Fruit fly (Drosophila melanogaster): Measurements from ENCODE around the gene stx.

The stx gene

dm6 chrX:10744773-10745589, at the start of gene stx (continued):
- no peak for TF ChIP-seq abd-A (tag; optimal IDR thresholded peaks at IDR 0.05)
- TF ChIP-seq CG10959 (GFP tag; IDR thresholded peaks at IDR 0.05) = no peak
- TF ChIP-seq CG10267 (tag; optimal IDR thresholded peaks at IDR 0.05) = peak; percentile 63
- peak; percentile 27 for TF ChIP-seq mirr (GFP tag; optimal IDR thresholded peaks at IDR 0.05)
- no peak for TF ChIP-seq CG3163 (GFP tag; optimal IDR thresholded peaks at IDR 0.05)
- TF ChIP-seq grau (tag; optimal IDR thresholded peaks at IDR 0.05) = peak; percentile 2
- peak; percentile 89 for TF ChIP-seq Sry-δ (GFP tag; optimal IDR thresholded peaks at IDR 0.05)
- peak; percentile 27 for TF ChIP-seq CG2678 (tag; optimal IDR thresholded peaks at IDR 0.05)
- no peak for TF ChIP-seq dpn (GFP tag; optimal IDR thresholded peaks at IDR 0.05)
- no peak for TF ChIP-seq btn (GFP tag; optimal IDR thresholded peaks at IDR 0.05)
- TF ChIP-seq CG6689 (GFP tag; IDR thresholded peaks at IDR 0.05) = 0 out of 2 replicates have a peak, but pooled peaks have one; percentile 28
- peak; percentile 99 for TF ChIP-seq Dll (GFP tag; IDR thresholded peaks at IDR 0.05; ENCODE audit: partially characterized antibody)
- no peak for TF ChIP-seq CG6813 (GFP tag; optimal IDR thresholded peaks at IDR 0.05)
- TF ChIP-seq CG31365 (tag; optimal IDR thresholded peaks at IDR 0.05) = peak; percentile 10
- TF ChIP-seq jigr1 (GFP tag; IDR thresholded peaks at IDR 0.05) = no peak
- no peak for TF ChIP-seq Mad (GFP tag; optimal IDR thresholded peaks at IDR 0.05)
- TF ChIP-seq otp (GFP tag; IDR thresholded peaks at IDR 0.05) = peak; percentile 48; the same call in 1 of the 3 replicates
- TF ChIP-seq tna (GFP tag; IDR thresholded peaks at IDR 0.05; ENCODE audit: partially characterized antibody) = peak; percentile 87
- 0 out of 2 replicates have a peak, but pooled peaks have one; percentile 30 for TF ChIP-seq CG10321 (GFP tag; IDR thresholded peaks at IDR 0.05)
- peak; percentile 82 for TF ChIP-seq chm (GFP tag; IDR thresholded peaks at IDR 0.05)
- no peak for TF ChIP-seq nau (GFP tag; optimal IDR thresholded peaks at IDR 0.05)
- peak; percentile 85 for TF ChIP-seq MESR4 (GFP tag; optimal IDR thresholded peaks at IDR 0.05)
- peak; percentile 97 for TF ChIP-seq Bgb (GFP tag; IDR thresholded peaks at IDR 0.05; ENCODE audit: partially characterized antibody)
- peak; percentile 22 for TF ChIP-seq CG8924 (tag; optimal IDR thresholded peaks at IDR 0.05)
- TF ChIP-seq CG12299 (tag; optimal IDR thresholded peaks at IDR 0.05) = no peak
- 0 out of 2 replicates have a peak, but pooled peaks have one; percentile 16 for TF ChIP-seq CG31224 (GFP tag; IDR thresholded peaks at IDR 0.05)
- peak; percentile 16 for TF ChIP-seq CG15269 (tag; optimal IDR thresholded peaks at IDR 0.05)
- TF ChIP-seq CG4424 (GFP tag; optimal IDR thresholded peaks at IDR 0.05) = no peak
- TF ChIP-seq CG12391 (tag; optimal IDR thresholded peaks at IDR 0.05) = peak; percentile 13
- TF ChIP-seq CG6175 (GFP tag; IDR thresholded peaks at IDR 0.05) = 0 out of 3 replicates have a peak, but pooled peaks have one; percentile 36
- TF ChIP-seq Drgx (GFP tag; IDR thresholded peaks at IDR 0.05) = peak; percentile 5; the same call in 1 of the 2 replicates
- no peak for TF ChIP-seq CG6654 (GFP tag; optimal IDR thresholded peaks at IDR 0.05)
- peak; percentile 85 for TF ChIP-seq Dref (GFP tag; IDR thresholded peaks at IDR 0.05)
- no peak for TF ChIP-seq peb (GFP tag; IDR thresholded peaks at IDR 0.05)
- no peak for TF ChIP-seq esg (GFP tag; conservative IDR thresholded peaks at IDR 0.05)
- TF ChIP-seq tin (GFP tag; optimal IDR thresholded peaks at IDR 0.05) = no peak
- peak; percentile 15 for TF ChIP-seq sqz (GFP tag; optimal IDR thresholded peaks at IDR 0.05)
- TF ChIP-seq row (GFP tag; IDR thresholded peaks at IDR 0.05) = peak; percentile 69
- TF ChIP-seq tup (GFP tag; optimal IDR thresholded peaks at IDR 0.05) = no peak
- TF ChIP-seq hkb (optimal IDR thresholded peaks at IDR 0.05) = peak; percentile 16
- peak; percentile 50 for TF ChIP-seq hkb (GFP tag; IDR thresholded peaks at IDR 0.05)
- peak; percentile 44 for TF ChIP-seq Deaf1 (tag; optimal IDR thresholded peaks at IDR 0.05)
- TF ChIP-seq CG3726 (GFP tag; IDR thresholded peaks at IDR 0.05) = no peak
- TF ChIP-seq BtbVII (GFP tag; optimal IDR thresholded peaks at IDR 0.05) = peak; percentile 9
- no peak for TF ChIP-seq tx (GFP tag; optimal IDR thresholded peaks at IDR 0.05)

Measured in whole organism, embryonic.